Worm (Caenorhabditis elegans): ENCODE data around the gene pqn-57.

- TF ChIP-seq W03F9.2 (tag; optimal IDR thresholded peaks at IDR 0.05) (no peak), him-1 (tag; optimal IDR thresholded peaks at IDR 0.05) (no peak), dao-5 (tag; optimal IDR thresholded peaks at IDR 0.05) (no peak)
Observed at ce11 chrX:8367553-8367952, 46.8 kb upstream of the pqn-57 start, which contains the start of gene F40B5.2.

Data from whole organism, L4/young adult.